Fruit fly (Drosophila melanogaster): ENCODE results near the gene bsh.
A peak's percentile ranks its signal among the peaks of the same experiment; 100 is the strongest.

bsh gene

DNA sequence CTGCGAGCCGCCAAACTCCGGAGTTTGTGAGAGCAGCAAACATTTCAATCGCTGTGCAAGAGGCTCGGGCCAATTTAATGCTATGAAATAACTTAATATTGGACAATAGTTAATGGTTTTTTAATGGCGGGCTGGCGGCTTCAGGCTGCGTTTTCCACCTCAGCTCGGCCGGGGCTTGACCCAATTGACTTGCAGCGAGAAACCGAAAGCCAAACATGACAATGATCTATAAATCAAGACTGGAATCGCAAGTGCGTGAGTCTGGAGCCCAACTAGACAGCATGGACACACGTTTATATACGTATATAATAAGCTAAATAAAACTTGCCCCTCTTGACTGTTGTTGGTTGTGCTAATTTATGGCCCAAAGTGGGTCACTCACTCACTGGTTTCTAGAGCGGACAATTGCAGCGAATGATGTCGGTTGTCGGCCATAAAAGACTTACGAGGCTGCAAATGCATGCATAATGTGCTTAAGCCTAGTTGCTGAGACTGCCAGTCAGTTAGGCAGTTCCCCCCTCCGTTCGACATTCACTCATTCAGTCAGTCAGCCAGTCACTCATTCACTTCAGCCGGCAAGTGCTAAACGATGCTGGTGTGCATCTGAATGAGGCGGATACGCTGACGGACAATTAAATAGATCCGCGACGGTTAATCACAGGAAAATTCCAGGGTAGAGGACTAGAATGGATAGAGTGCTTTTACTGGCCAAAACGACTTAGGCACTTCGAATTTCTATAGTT is 16.1 kb upstream of the bsh start:
- TF ChIP-seq lz (GFP tag; optimal IDR thresholded peaks at IDR 0.05) (no peak), CG8119 (GFP tag; IDR thresholded peaks at IDR 0.05) (0 out of 3 replicates have a peak, but pooled peaks have one; percentile 13)

DNA sequence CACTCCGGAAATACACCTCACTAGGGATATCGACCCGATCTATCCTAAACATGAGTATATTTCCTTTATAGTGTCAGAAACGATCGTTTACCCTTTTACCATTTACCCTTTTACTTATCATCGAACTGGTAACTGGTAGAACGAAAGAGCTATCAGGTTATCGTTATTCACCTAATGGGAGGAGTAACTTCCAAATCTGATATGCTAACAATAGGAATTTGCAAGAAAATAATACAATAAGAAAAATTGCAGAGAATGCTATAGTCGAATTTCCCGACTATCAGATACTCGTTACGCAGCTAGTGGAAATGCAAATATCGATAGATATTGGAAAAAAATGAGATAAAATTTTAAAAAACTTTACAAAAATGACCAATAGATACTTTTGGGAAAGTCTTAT is 5.4 kb upstream of the bsh start:
- TF ChIP-seq CG8119 (GFP tag; IDR thresholded peaks at IDR 0.05) (no peak), vri (GFP tag; optimal IDR thresholded peaks at IDR 0.05) (no peak), OdsH (GFP tag; optimal IDR thresholded peaks at IDR 0.05) (no peak), CG3919 (GFP tag; optimal IDR thresholded peaks at IDR 0.05) (no peak), CG7368 (GFP tag; optimal IDR thresholded peaks at IDR 0.05) (no peak), Hr39 (GFP tag; optimal IDR thresholded peaks at IDR 0.05) (no peak), achi (GFP tag; optimal IDR thresholded peaks at IDR 0.05) (no peak), CG11762 (GFP tag; optimal IDR thresholded peaks at IDR 0.05; ENCODE audit: insufficient read depth) (no peak), Smox (GFP tag; optimal IDR thresholded peaks at IDR 0.05) (no peak), eg (GFP tag; IDR thresholded peaks at IDR 0.05) (no peak), Eip75B (GFP tag; optimal IDR thresholded peaks at IDR 0.05) (no peak), Eip93F (GFP tag; optimal IDR thresholded peaks at IDR 0.05) (no peak), CG6276 (GFP tag; optimal IDR thresholded peaks at IDR 0.05) (no peak), Hr38 (GFP tag; optimal IDR thresholded peaks at IDR 0.05) (no peak)

DNA sequence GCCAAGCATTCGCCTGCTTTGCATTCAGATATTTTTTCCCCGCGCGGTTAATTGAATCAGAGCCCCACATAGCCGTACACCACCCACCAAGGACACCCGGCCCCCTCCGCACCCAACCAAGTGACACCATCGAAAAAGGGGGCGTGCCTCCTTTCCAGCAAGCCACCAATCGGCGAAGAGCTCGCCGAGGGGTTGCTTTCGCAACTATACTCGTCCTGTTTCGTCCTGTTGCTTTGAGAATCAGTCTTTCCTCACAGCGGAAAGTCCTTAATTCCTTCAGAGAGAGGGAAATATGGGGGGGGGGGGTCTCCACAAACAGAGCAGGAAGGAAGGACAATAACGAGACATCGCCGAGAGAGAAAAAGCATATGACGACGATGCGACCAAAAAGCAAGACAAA is 836 bp upstream of the bsh start:
- TF ChIP-seq CG34406 (GFP tag; optimal IDR thresholded peaks at IDR 0.05) (no peak), Ets96B (tag; optimal IDR thresholded peaks at IDR 0.05) (no peak), CG7368 (GFP tag; optimal IDR thresholded peaks at IDR 0.05) (no peak), fkh (GFP tag; optimal IDR thresholded peaks at IDR 0.05) (no peak), esn (GFP tag; optimal IDR thresholded peaks at IDR 0.05) (no peak), CG3032 (tag; optimal IDR thresholded peaks at IDR 0.05) (no peak), pdm3 (GFP tag; optimal IDR thresholded peaks at IDR 0.05) (no peak), CG6276 (GFP tag; optimal IDR thresholded peaks at IDR 0.05) (no peak), CG6792 (GFP tag; optimal IDR thresholded peaks at IDR 0.05) (no peak), Gug (GFP tag; IDR thresholded peaks at IDR 0.05) (no peak), CG10669 (GFP tag; optimal IDR thresholded peaks at IDR 0.05) (no peak)

DNA sequence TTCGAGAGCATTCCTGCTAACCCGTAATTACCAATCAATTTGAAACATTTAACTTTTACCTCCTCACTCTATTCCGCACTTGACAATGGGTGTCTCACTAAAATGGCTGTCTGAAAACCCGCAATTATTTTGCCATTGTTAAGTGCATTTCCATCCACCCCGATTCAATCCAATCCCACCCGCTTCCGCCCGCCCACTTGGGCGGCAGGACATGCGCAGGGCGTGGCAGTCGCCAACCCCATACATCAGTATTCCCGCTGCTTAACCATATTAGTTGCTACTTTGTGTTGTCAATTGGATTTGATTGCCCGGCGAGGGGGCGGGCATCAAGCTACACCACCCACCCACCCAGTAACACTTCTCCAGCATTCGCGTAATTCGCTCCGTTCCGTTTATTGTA is 3.5 kb downstream of the bsh start:
- no peak for TF ChIP-seq CG8119 (GFP tag; IDR thresholded peaks at IDR 0.05)
- TF ChIP-seq achi (GFP tag; optimal IDR thresholded peaks at IDR 0.05), result no peak
- TF ChIP-seq CG11762 (GFP tag; optimal IDR thresholded peaks at IDR 0.05; ENCODE audit: insufficient read depth), result no peak
- TF ChIP-seq eg (GFP tag; IDR thresholded peaks at IDR 0.05), result no peak
- no peak for TF ChIP-seq Hr39 (GFP tag; optimal IDR thresholded peaks at IDR 0.05)
- no peak for TF ChIP-seq cyc (GFP tag; optimal IDR thresholded peaks at IDR 0.05)

DNA sequence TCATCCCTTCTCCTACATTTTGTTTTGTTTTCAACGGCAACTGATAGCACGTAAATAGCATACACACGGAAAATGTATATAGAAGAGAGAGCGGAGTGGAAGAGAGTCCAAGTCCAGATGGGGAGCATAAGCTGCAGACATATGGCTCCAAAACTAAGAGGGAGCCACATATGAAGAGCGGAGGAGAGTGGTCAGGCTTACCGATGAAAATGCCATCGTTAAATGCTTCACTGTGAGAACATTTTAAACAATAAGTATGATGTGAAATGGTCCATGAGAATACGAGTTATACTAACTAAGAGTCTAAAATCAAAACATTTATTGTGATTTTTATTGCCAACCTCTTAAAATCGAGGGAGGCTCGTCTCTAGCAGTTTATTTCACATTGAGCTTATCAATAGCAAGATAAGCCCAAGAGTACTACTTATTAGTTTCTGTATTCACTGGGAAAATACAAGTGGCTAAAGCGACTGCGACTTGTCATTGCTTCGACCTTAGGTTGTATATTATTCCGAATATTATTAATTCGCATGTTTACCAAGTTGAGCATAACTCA is 4.2 kb downstream of the bsh start:
- TF ChIP-seq Met (GFP tag; optimal IDR thresholded peaks at IDR 0.05) (no peak), salr (GFP tag; optimal IDR thresholded peaks at IDR 0.05) (peak in 1 of 2 experiments; percentile 86), Gug (GFP tag; IDR thresholded peaks at IDR 0.05) (no peak), acj6 (GFP tag; optimal IDR thresholded peaks at IDR 0.05) (no peak), Sox14 (GFP tag; optimal IDR thresholded peaks at IDR 0.05) (no peak), CG4318 (GFP tag; optimal IDR thresholded peaks at IDR 0.05) (no peak), esn (GFP tag; optimal IDR thresholded peaks at IDR 0.05) (no peak), Blimp-1 (GFP tag; optimal IDR thresholded peaks at IDR 0.05) (no peak), Eip75B (GFP tag; optimal IDR thresholded peaks at IDR 0.05) (no peak), Hr39 (GFP tag; optimal IDR thresholded peaks at IDR 0.05) (no peak), CG3919 (GFP tag; optimal IDR thresholded peaks at IDR 0.05) (no peak), achi (GFP tag; optimal IDR thresholded peaks at IDR 0.05) (no peak), CG8319 (GFP tag; optimal IDR thresholded peaks at IDR 0.05) (no peak), CG6854 (GFP tag; optimal IDR thresholded peaks at IDR 0.05) (no peak), fd85E (GFP tag; optimal IDR thresholded peaks at IDR 0.05) (no peak), OdsH (GFP tag; optimal IDR thresholded peaks at IDR 0.05) (no peak), CG10631 (GFP tag; optimal IDR thresholded peaks at IDR 0.05) (no peak), pdm3 (GFP tag; optimal IDR thresholded peaks at IDR 0.05) (no peak), CG11294 (GFP tag; IDR thresholded peaks at IDR 0.05) (no peak), Ets21C (GFP tag; optimal IDR thresholded peaks at IDR 0.05) (no peak), CG3032 (tag; optimal IDR thresholded peaks at IDR 0.05) (no peak), vri (GFP tag; optimal IDR thresholded peaks at IDR 0.05) (peak; percentile 23), CG10669 (GFP tag; optimal IDR thresholded peaks at IDR 0.05) (no peak), CG9139 (GFP tag; optimal IDR thresholded peaks at IDR 0.05) (no peak), CG31627 (GFP tag; optimal IDR thresholded peaks at IDR 0.05) (no peak), CG15336 (GFP tag; IDR thresholded peaks at IDR 0.05) (0 out of 2 replicates have a peak, but pooled peaks have one; percentile 2), topi (GFP tag; optimal IDR thresholded peaks at IDR 0.05) (no peak), eg (GFP tag; IDR thresholded peaks at IDR 0.05) (no peak; the same call in 2 of the 3 replicates)
